Worm (Caenorhabditis elegans) whole organism, mixed stage, embryonic: ENCODE data around the gene F37B12.3.
A peak's percentile ranks its signal among the peaks of the same experiment; 100 is the strongest.

Experiments used
- ces-1 ChIP-seq: fragments of 150-350 bp; optimal IDR thresholded peaks from 2 replicates; lab custom pipeline; 2014; ENCODE audit warnings: missing biosample characterization, missing genetic modification reagents, missing genetic modification characterization
- lin-13 ChIP-seq: fragments of 150-350 bp; optimal IDR thresholded peaks from 2 replicates; lab custom pipeline; 2014; ENCODE audit warnings: missing biosample characterization, missing genetic modification characterization
- lsy-2 ChIP-seq: fragments of 150-350 bp; optimal IDR thresholded peaks from 2 replicates; lab custom pipeline; 2014; ENCODE audit warnings: missing biosample characterization, missing genetic modification characterization
- mep-1 ChIP-seq: fragments of 150-350 bp; optimal IDR thresholded peaks from 2 replicates; lab custom pipeline; 2017; ENCODE audit warnings: missing biosample characterization, missing genetic modification reagents, missing genetic modification characterization, inconsistent platforms
- nhr-12 ChIP-seq: fragments of 150-350 bp; optimal IDR thresholded peaks from 2 replicates; lab custom pipeline; 2014; ENCODE audit warnings: missing biosample characterization, missing genetic modification characterization
- nhr-237 ChIP-seq: fragments of 150-350 bp; optimal IDR thresholded peaks from 2 replicates; lab custom pipeline; 2014; ENCODE audit warnings: missing biosample characterization, missing genetic modification characterization
- nhr-76 ChIP-seq: sonication (generic microtip); optimal IDR thresholded peaks from 2 replicates; lab custom pipeline; 2017; ENCODE audit warnings: missing biosample characterization, missing genetic modification characterization
- snpc-4 ChIP-seq: fragments of 150-350 bp; optimal IDR thresholded peaks from 2 replicates; lab custom pipeline; 2014; ENCODE audit warnings: missing biosample characterization, missing genetic modification characterization
- unc-120 ChIP-seq: sonication (generic microtip); optimal IDR thresholded peaks from 2 replicates; lab custom pipeline; 2017; ENCODE audit warnings: missing genetic modification characterization, missing compliant biosample characterization; ENCODE audit not compliant: poor library complexity, severe bottlenecking
- unc-62 ChIP-seq: fragments of 150-350 bp; optimal IDR thresholded peaks from 2 replicates; lab custom pipeline; 2014; ENCODE audit warnings: missing biosample characterization, missing genetic modification reagents, missing genetic modification characterization
- ztf-11 ChIP-seq: fragments of 150-350 bp; optimal IDR thresholded peaks from 2 replicates; lab custom pipeline; 2014; ENCODE audit warnings: missing biosample characterization, missing genetic modification characterization

DNA sequence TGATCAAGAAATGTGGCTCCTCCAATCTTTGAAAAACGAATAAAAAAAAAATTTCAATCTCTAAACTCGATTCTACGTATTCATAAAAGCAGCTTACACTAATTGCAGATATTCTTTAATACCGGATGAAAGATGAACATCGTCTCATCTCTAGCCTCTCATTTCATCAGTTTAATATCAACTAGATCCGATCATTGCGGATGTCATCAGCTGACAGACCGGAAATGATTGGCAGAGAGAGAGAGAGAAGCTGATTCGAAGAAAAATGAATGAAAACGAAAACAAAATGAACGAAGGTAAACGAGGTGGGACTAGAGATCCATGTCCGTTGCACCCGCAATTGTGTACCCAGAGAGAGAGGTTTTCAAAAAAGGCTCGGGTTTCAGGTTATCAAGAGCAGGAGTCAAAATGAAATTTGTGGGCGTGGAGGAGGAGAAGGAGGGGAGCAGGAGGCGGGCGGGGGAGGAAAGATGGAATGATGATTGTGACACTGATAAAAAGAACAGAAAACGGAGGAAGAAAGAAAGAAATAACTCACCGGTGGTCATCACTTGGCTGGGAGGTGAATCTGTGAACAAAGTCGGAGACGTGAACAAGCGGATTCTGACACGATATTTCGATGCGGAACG is 26.2 kb downstream of the F37B12.3 start:
- TF ChIP-seq ztf-11, result no peak
- TF ChIP-seq snpc-4 (tag; lab: Kevin White, UChicago), result no peak
- TF ChIP-seq nhr-237 (tag; lab: Kevin White, UChicago), result no peak
- no peak for TF ChIP-seq nhr-12 (tag; lab: Kevin White, UChicago)
- no peak for TF ChIP-seq lsy-2 (tag; lab: Kevin White, UChicago)
- no peak for TF ChIP-seq lin-13 (tag; lab: Kevin White, UChicago)
- TF ChIP-seq unc-120 (tag; lab: Kevin White, UChicago), result peak; percentile 33
- TF ChIP-seq ces-1 (GFP tag; lab: Kevin White, UChicago), result no peak
- TF ChIP-seq nhr-76 (tag; lab: Kevin White, UChicago), result no peak
- peak; percentile 74 for TF ChIP-seq unc-62 (GFP tag; lab: Kevin White, UChicago)
- no peak for TF ChIP-seq mep-1
